Fruit fly (Drosophila melanogaster): ENCODE data around the gene CG9922.

CG9922 gene

DNA sequence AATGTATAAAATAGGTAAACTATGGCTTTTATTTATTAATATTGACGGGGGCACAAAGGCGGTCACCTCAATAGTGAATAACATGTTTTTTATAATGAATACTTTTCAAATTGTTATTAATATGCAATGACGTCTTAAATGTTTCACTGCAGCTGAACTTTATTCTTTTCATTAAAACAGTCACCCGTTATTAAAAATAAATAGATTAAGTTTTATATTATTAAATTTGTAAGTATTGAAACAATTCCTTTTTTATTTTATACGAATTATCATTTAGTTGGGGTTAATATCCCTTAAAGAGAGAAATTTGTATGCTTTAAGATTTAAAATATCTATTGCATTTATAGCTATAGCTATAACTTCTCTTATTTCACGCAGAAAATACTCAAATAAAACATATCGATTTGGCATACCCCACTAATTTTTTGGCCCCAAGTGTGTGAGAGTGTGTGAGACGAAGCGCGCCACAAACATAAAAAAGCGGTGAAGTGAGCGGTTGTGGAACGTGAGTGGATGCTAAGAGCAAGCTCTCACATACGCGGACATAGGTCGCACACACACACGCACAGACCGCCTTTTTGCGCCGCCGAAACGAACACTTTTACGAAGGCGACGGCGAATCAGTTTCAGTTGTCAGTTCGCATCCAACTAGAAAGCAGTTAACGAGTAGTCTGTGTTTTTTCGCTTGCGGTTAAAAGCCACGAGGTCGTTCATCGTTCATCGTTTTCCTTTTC lies 20.3 kb upstream of the CG9922 start, which contains the start of gene foxo (continued):
- TF ChIP-seq CG7556 (GFP tag; optimal IDR thresholded peaks at IDR 0.05), result peak; percentile 96
- TF ChIP-seq en (GFP tag; optimal IDR thresholded peaks at IDR 0.05), result no peak
- no peak for TF ChIP-seq CG3838 (GFP tag; optimal IDR thresholded peaks at IDR 0.05)
- TF ChIP-seq CG14965 (GFP tag; optimal IDR thresholded peaks at IDR 0.05; ENCODE audit: borderline replicate concordance), result no peak
- peak; percentile 9 for TF ChIP-seq jing (GFP tag; optimal IDR thresholded peaks at IDR 0.05)
- TF ChIP-seq nom (GFP tag; optimal IDR thresholded peaks at IDR 0.05), result peak; percentile 39
- no peak for TF ChIP-seq gcm2 (GFP tag; optimal IDR thresholded peaks at IDR 0.05)
- TF ChIP-seq CG4328 (GFP tag; optimal IDR thresholded peaks at IDR 0.05), result peak; percentile 77
- TF ChIP-seq CG16779 (GFP tag; IDR thresholded peaks at IDR 0.05), result no peak
- no peak for TF ChIP-seq Gsc (GFP tag; IDR thresholded peaks at IDR 0.05)
- no peak for TF ChIP-seq CG14667 (GFP tag; IDR thresholded peaks at IDR 0.05)
- TF ChIP-seq slp2 (GFP tag; optimal IDR thresholded peaks at IDR 0.05), result no peak
- TF ChIP-seq CG17186 (GFP tag; optimal IDR thresholded peaks at IDR 0.05), result no peak
- no peak for TF ChIP-seq CG15479 (GFP tag; optimal IDR thresholded peaks at IDR 0.05)
- TF ChIP-seq mld (GFP tag; IDR thresholded peaks at IDR 0.05; ENCODE audit: partially characterized antibody), result no peak
- TF ChIP-seq CG16863 (GFP tag; optimal IDR thresholded peaks at IDR 0.05), result no peak
- TF ChIP-seq stwl (tag; optimal IDR thresholded peaks at IDR 0.05), result no peak
- peak; percentile 26 for TF ChIP-seq YL-1 (GFP tag; optimal IDR thresholded peaks at IDR 0.05)
- peak; percentile 82 for TF ChIP-seq Sox102F (GFP tag; optimal IDR thresholded peaks at IDR 0.05)
- TF ChIP-seq Deaf1 (tag; optimal IDR thresholded peaks at IDR 0.05), result peak; percentile 97
- no peak for TF ChIP-seq CG11093 (GFP tag; IDR thresholded peaks at IDR 0.05)
- TF ChIP-seq CG17328 (GFP tag; IDR thresholded peaks at IDR 0.05), result 0 out of 2 replicates have a peak, but pooled peaks have one; percentile 49
- no peak for TF ChIP-seq sr (GFP tag; IDR thresholded peaks at IDR 0.05)
- peak; percentile 72 for TF ChIP-seq rib (GFP tag; IDR thresholded peaks at IDR 0.05)
- TF ChIP-seq Rfx (GFP tag; IDR thresholded peaks at IDR 0.05), result peak; percentile 57
- TF ChIP-seq chn (GFP tag; optimal IDR thresholded peaks at IDR 0.05), result no peak
- TF ChIP-seq ash1 (GFP tag; optimal IDR thresholded peaks at IDR 0.05), result no peak
- no peak for TF ChIP-seq sim (GFP tag; IDR thresholded peaks at IDR 0.05)
- peak; percentile 76 for TF ChIP-seq cg (GFP tag; optimal IDR thresholded peaks at IDR 0.05)
- TF ChIP-seq CG6175 (GFP tag; IDR thresholded peaks at IDR 0.05), result 0 out of 3 replicates have a peak, but pooled peaks have one; percentile 34
- TF ChIP-seq stc (GFP tag; IDR thresholded peaks at IDR 0.05), result peak; percentile 67
- peak; percentile 46 for TF ChIP-seq CG10462 (GFP tag; optimal IDR thresholded peaks at IDR 0.05)
- no peak for TF ChIP-seq CG8290 (GFP tag; optimal IDR thresholded peaks at IDR 0.05)
- peak in 1 of 2 experiments; percentile 63 for TF ChIP-seq CG8290 (tag; optimal IDR thresholded peaks at IDR 0.05)
- peak; percentile 24 for TF ChIP-seq Dip3 (GFP tag; optimal IDR thresholded peaks at IDR 0.05)
- TF ChIP-seq CG10209 (GFP tag; optimal IDR thresholded peaks at IDR 0.05), result peak; percentile 89
- peak; percentile 25 for TF ChIP-seq CG1603 (tag; optimal IDR thresholded peaks at IDR 0.05)
- TF ChIP-seq D19B (GFP tag; optimal IDR thresholded peaks at IDR 0.05), result peak; percentile 76
- TF ChIP-seq PHDP (tag; optimal IDR thresholded peaks at IDR 0.05), result peak; percentile 88
- TF ChIP-seq cas (GFP tag; IDR thresholded peaks at IDR 0.05), result no peak
- TF ChIP-seq Trl (optimal IDR thresholded peaks at IDR 0.05), result peak; percentile 47 to 60
- TF ChIP-seq Trl (GFP tag; optimal IDR thresholded peaks at IDR 0.05), result peak; percentile 30
- no peak for TF ChIP-seq Oaz (GFP tag; IDR thresholded peaks at IDR 0.05)
- TF ChIP-seq CG3163 (GFP tag; optimal IDR thresholded peaks at IDR 0.05), result peak; percentile 83
- peak; percentile 7 for TF ChIP-seq slou (GFP tag; optimal IDR thresholded peaks at IDR 0.05)
- TF ChIP-seq insv (GFP tag; optimal IDR thresholded peaks at IDR 0.05), result no peak
- TF ChIP-seq CG2202 (tag; optimal IDR thresholded peaks at IDR 0.05), result no peak
- TF ChIP-seq CG12104 (GFP tag; optimal IDR thresholded peaks at IDR 0.05), result peak; percentile 83
- peak; percentile 91 for TF ChIP-seq dmrt99B (tag; optimal IDR thresholded peaks at IDR 0.05)
- TF ChIP-seq CG2129 (GFP tag; IDR thresholded peaks at IDR 0.05; ENCODE audit: partially characterized antibody), result no peak
- no peak for TF ChIP-seq C15 (GFP tag; IDR thresholded peaks at IDR 0.05)
